Worm (Caenorhabditis elegans) whole organism, L4 larva: ENCODE data around the gene lir-3.

Source experiments
- Y5F2A.4 ChIP-seq: fragments of 200-800 bp; sonication (Bioruptor generic); optimal IDR thresholded peaks from 2 replicates; lab custom pipeline; 2018; ENCODE audit warnings: mild to moderate bottlenecking, missing genetic modification characterization, missing compliant biosample characterization
- ama-1 ChIP-seq: fragments of 150-350 bp; optimal IDR thresholded peaks from 2 replicates; lab custom pipeline; 2014; ENCODE audit warnings: inconsistent platforms, mixed read lengths
- lin-1 ChIP-seq: fragments of 200-800 bp; sonication (Bioruptor generic); IDR thresholded peaks from 2 replicates; pipeline ENCODE4 v1.3.6; 2022; ENCODE audit warnings: missing genetic modification reagents, missing genetic modification characterization, missing compliant biosample characterization
- mdl-1 ChIP-seq, 2 experiments: fragments of 150-350 bp in 1 of 2; sonication (generic microtip) in 1 of 2; optimal IDR thresholded peaks; 2 replicates each; lab custom pipeline; 2014 to 2017; ENCODE audit warnings: missing biosample characterization in 2 of 2, missing genetic modification characterization in 2 of 2
- nhr-25 ChIP-seq: sonication (generic microtip); optimal IDR thresholded peaks from 2 replicates; lab custom pipeline; 2017; ENCODE audit warnings: missing genetic modification characterization, mild to moderate bottlenecking, missing compliant biosample characterization, antibody characterized with exemption, moderate library complexity, borderline replicate concordance; ENCODE audit not compliant: insufficient read depth
- pha-4 ChIP-seq, 2 experiments: fragments of 150-350 bp in 1 of 2; fragments of 200-800 bp in 1 of 2; sonication (Bioruptor generic) in 1 of 2; IDR thresholded peaks in 1 of 2; optimal IDR thresholded peaks in 1 of 2; 2 replicates each; pipeline versions ENCODE4 v1.3.6 to Lab custom; 2014 to 2022; ENCODE audit warnings: missing genetic modification characterization in 2 of 2, missing genetic modification reagents in 2 of 2, missing biosample characterization in 1 of 2, missing compliant biosample characterization in 1 of 2
- unc-39 ChIP-seq: sonication (generic microtip); optimal IDR thresholded peaks from 2 replicates; lab custom pipeline; 2017; ENCODE audit warnings: missing biosample characterization, missing genetic modification characterization

DNA sequence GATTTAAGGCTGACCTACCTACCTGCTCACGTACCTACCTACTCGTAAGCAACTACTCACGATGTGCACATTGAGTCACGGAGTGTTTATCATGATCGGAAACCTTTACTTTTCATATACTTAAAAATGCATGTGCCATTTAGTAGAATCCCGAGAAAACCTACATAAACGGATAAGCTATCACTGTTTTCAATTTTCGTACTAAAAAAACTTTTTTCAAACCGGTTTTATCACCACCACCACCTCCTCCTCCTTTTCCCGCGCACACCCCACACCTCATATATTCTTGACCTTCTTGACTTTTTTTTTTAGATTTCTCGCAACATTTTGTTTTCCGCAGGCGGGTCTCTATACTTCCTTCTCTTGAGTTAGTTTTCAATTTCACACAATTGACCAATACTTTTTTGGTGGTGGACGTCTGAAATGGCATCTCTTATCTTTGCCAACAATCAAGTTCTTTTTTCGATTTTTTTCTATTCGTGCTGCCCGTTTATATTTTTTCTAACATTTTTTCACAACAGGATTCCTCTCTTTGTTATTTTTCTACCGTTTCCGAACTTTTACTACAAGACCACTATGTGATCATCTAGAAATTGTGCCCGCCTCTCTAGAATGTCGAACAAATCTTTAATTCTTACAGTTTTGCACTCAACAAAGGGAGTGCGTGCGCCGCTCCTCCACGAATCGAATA is 18.1 kb upstream of the lir-3 start, which contains the start of gene srap-1:
- no peak for TF ChIP-seq lin-1
- TF ChIP-seq pha-4 (GFP tag; IDR thresholded peaks at IDR 0.05; lab: Robert Waterston, UW), result no peak
- TF ChIP-seq pha-4 (tag; optimal IDR thresholded peaks at IDR 0.05; lab: Kevin White, UChicago), result no peak
- TF ChIP-seq ama-1 (lab: Kevin White, UChicago), result no peak
- TF ChIP-seq nhr-25 (tag; lab: Kevin White, UChicago), result no peak
- no peak for TF ChIP-seq mdl-1 (tag; optimal IDR thresholded peaks at IDR 0.05; lab: Kevin White, UChicago)
- TF ChIP-seq Y5F2A.4 (GFP tag; lab: Kevin White, UChicago), result no peak
- no peak for TF ChIP-seq unc-39 (tag; lab: Kevin White, UChicago)
